Fruit fly (Drosophila melanogaster) whole organism, embryonic: Measurements from ENCODE around the gene CG7582.
A peak's percentile ranks its signal among the peaks of the same experiment; 100 is the strongest.

Source experiments
- Antp ChIP-seq: fragments of 200-800 bp; sonication (Bioruptor generic); optimal IDR thresholded peaks from 3 replicates; lab custom pipeline; 2016; ENCODE audit warnings: missing biosample characterization, missing genetic modification characterization
- Bgb ChIP-seq: fragments of 200-800 bp; sonication (Bioruptor generic); IDR thresholded peaks from 2 replicates; pipeline ENCODE4 v1.3.6; 2022; ENCODE audit warnings: missing biosample characterization, missing genetic modification characterization; ENCODE audit not compliant: partially characterized antibody
- Blimp-1 ChIP-seq: fragments of 200-800 bp; sonication (Bioruptor generic); optimal IDR thresholded peaks from 3 replicates; lab custom pipeline; 2018; ENCODE audit warnings: missing biosample characterization, missing genetic modification characterization, mild to moderate bottlenecking, moderate library complexity, missing genetic modification reagents
- CG12219 ChIP-seq: fragments of 200-800 bp; sonication (Bioruptor generic); optimal IDR thresholded peaks from 3 replicates; lab custom pipeline; 2018; ENCODE audit warnings: missing biosample characterization, mild to moderate bottlenecking, missing genetic modification characterization
- CG12236 ChIP-seq: fragments of 200-800 bp; sonication (Bioruptor generic); optimal IDR thresholded peaks from 2 replicates; lab custom pipeline; 2016; ENCODE audit warnings: missing biosample characterization, missing genetic modification characterization
- CG13775 ChIP-seq: fragments of 200-800 bp; sonication (Bioruptor generic); optimal IDR thresholded peaks from 3 replicates; lab custom pipeline; 2017; ENCODE audit warnings: missing biosample characterization, mild to moderate bottlenecking, missing genetic modification characterization
- CG14050 ChIP-seq: fragments of 200-800 bp; sonication (Bioruptor generic); IDR thresholded peaks from 3 replicates; pipeline ENCODE4 v1.3.6; 2022; ENCODE audit warnings: missing biosample characterization, missing genetic modification characterization
- CG1603 ChIP-seq: fragments of 200-800 bp; sonication (Bioruptor generic); optimal IDR thresholded peaks from 2 replicates; lab custom pipeline; 2019; ENCODE audit warnings: missing biosample characterization, mild to moderate bottlenecking, missing genetic modification characterization, moderate library complexity
- CG17328 ChIP-seq: fragments of 200-800 bp; sonication (Bioruptor generic); IDR thresholded peaks from 2 replicates; pipeline ENCODE4 v1.3.6; 2022; ENCODE audit warnings: missing biosample characterization, missing genetic modification characterization
- CG17361 ChIP-seq: fragments of 200-800 bp; sonication (Bioruptor generic); IDR thresholded peaks from 3 replicates; pipeline ENCODE4 v1.3.6; 2022; ENCODE audit warnings: missing biosample characterization, missing genetic modification characterization
- CG18262 ChIP-seq: fragments of 200-800 bp; optimal IDR thresholded peaks from 3 replicates; lab custom pipeline; 2019; ENCODE audit warnings: missing biosample characterization, mild to moderate bottlenecking, missing genetic modification characterization, moderate library complexity
- CG2120 ChIP-seq: fragments of 200-800 bp; sonication (Bioruptor generic); optimal IDR thresholded peaks from 3 replicates; lab custom pipeline; 2016; ENCODE audit warnings: missing biosample characterization, missing genetic modification characterization
- CG2202 ChIP-seq: fragments of 200-800 bp; sonication (Bioruptor generic); optimal IDR thresholded peaks from 2 replicates; lab custom pipeline; 2018; ENCODE audit warnings: missing biosample characterization, mild to moderate bottlenecking, missing genetic modification characterization
- CG2678 ChIP-seq: fragments of 200-800 bp; sonication (Bioruptor generic); optimal IDR thresholded peaks from 3 replicates; lab custom pipeline; 2019; ENCODE audit warnings: missing biosample characterization, mild to moderate bottlenecking, missing genetic modification characterization, moderate library complexity
- CG2889 ChIP-seq: fragments of 200-800 bp; sonication (Bioruptor generic); IDR thresholded peaks from 3 replicates; pipeline ENCODE4 v1.3.6; 2022; ENCODE audit warnings: missing biosample characterization, missing genetic modification characterization
- CG3065 ChIP-seq: fragments of 200-800 bp; sonication (Bioruptor generic); optimal IDR thresholded peaks from 2 replicates; lab custom pipeline; 2016; ENCODE audit warnings: missing biosample characterization, missing genetic modification characterization
- CG3847 ChIP-seq: fragments of 200-800 bp; sonication (Bioruptor generic); IDR thresholded peaks from 2 replicates; pipeline ENCODE4 v1.3.6; 2022; ENCODE audit warnings: missing biosample characterization, missing genetic modification characterization
- CG3995 ChIP-seq: fragments of 200-800 bp; sonication (Bioruptor generic); optimal IDR thresholded peaks from 3 replicates; lab custom pipeline; 2016; ENCODE audit warnings: missing biosample characterization, missing genetic modification characterization
- CG4360 ChIP-seq: fragments of 200-800 bp; sonication (Bioruptor generic); IDR thresholded peaks from 2 replicates; pipeline ENCODE4 v1.3.6; 2022; ENCODE audit warnings: missing biosample characterization, missing genetic modification characterization
- CG6765 ChIP-seq: fragments of 200-800 bp; sonication (Bioruptor generic); optimal IDR thresholded peaks from 3 replicates; lab custom pipeline; 2017; ENCODE audit warnings: missing biosample characterization, mild to moderate bottlenecking, missing genetic modification characterization
- CG7963 ChIP-seq: fragments of 200-800 bp; sonication (Bioruptor generic); IDR thresholded peaks from 3 replicates; pipeline ENCODE4 v1.3.6; 2022; ENCODE audit warnings: missing biosample characterization, missing genetic modification characterization; ENCODE audit not compliant: partially characterized antibody
- CG9932 ChIP-seq: fragments of 200-800 bp; sonication (Bioruptor generic); IDR thresholded peaks from 2 replicates; pipeline ENCODE4 v1.3.6; 2022; ENCODE audit warnings: missing biosample characterization, missing genetic modification characterization
- CoRest ChIP-seq: fragments of 200-800 bp; sonication (Bioruptor generic); optimal IDR thresholded peaks from 3 replicates; lab custom pipeline; 2018; ENCODE audit warnings: missing biosample characterization, mild to moderate bottlenecking, missing genetic modification characterization, moderate library complexity
- D ChIP-seq, 2 experiments: fragments of 200-800 bp in 1 of 2; fragments of >200 bp in 1 of 2; sonication (Bioruptor generic) in 1 of 2; optimal IDR thresholded peaks; 2 replicates in 1 of 2; 3 replicates in 1 of 2; lab custom pipeline; 2017; ENCODE audit warnings: mild to moderate bottlenecking in 1 of 2, missing biosample characterization in 1 of 2, missing genetic modification characterization in 1 of 2, missing genetic modification reagents in 1 of 2
- Dip2 ChIP-seq: fragments of 200-800 bp; sonication (Bioruptor generic); IDR thresholded peaks from 2 replicates; pipeline ENCODE4 v1.3.6; 2022; ENCODE audit warnings: missing biosample characterization, missing genetic modification characterization
- Dref ChIP-seq: fragments of 200-800 bp; sonication (Bioruptor generic); IDR thresholded peaks from 2 replicates; pipeline ENCODE4 v1.3.6; 2022; ENCODE audit warnings: missing biosample characterization, missing genetic modification characterization
- Fer3 ChIP-seq: fragments of 200-800 bp; sonication (Bioruptor generic); optimal IDR thresholded peaks from 2 replicates; lab custom pipeline; 2018; ENCODE audit warnings: missing biosample characterization, mild to moderate bottlenecking, missing genetic modification characterization, moderate library complexity
- H15 ChIP-seq: fragments of 200-800 bp; sonication (Bioruptor generic); IDR thresholded peaks from 3 replicates; pipeline ENCODE4 v1.3.6; 2022; ENCODE audit warnings: missing biosample characterization, missing genetic modification characterization
- HLHmδ ChIP-seq: fragments of 200-800 bp; sonication (Bioruptor generic); optimal IDR thresholded peaks from 2 replicates; lab custom pipeline; 2018; ENCODE audit warnings: missing biosample characterization, mild to moderate bottlenecking, missing genetic modification characterization, moderate library complexity
- Hey ChIP-seq: fragments of 200-800 bp; sonication (Bioruptor generic); optimal IDR thresholded peaks from 3 replicates; lab custom pipeline; 2018; ENCODE audit warnings: missing biosample characterization, mild to moderate bottlenecking, missing genetic modification characterization
- Hr51 ChIP-seq, 2 experiments: fragments of 200-800 bp; sonication (Bioruptor generic); optimal IDR thresholded peaks; 2 replicates in 1 of 2; 3 replicates in 1 of 2; lab custom pipeline; 2016 to 2018; ENCODE audit warnings: missing biosample characterization in 2 of 2, missing genetic modification characterization in 2 of 2, mild to moderate bottlenecking in 1 of 2, moderate library complexity in 1 of 2
- Lhr ChIP-seq: fragments of 200-800 bp; sonication (Bioruptor generic); optimal IDR thresholded peaks from 3 replicates; lab custom pipeline; 2017; ENCODE audit warnings: mild to moderate bottlenecking, missing biosample characterization, missing genetic modification reagents, missing genetic modification characterization
- Pdp1 ChIP-seq, 2 experiments: fragments of 200-800 bp; sonication (Bioruptor generic); optimal IDR thresholded peaks; 3 replicates each; lab custom pipeline; 2016; ENCODE audit warnings: missing biosample characterization in 2 of 2, missing genetic modification characterization in 2 of 2, mild to moderate bottlenecking in 1 of 2, moderate library complexity in 1 of 2
- Tbp ChIP-seq: fragments of >200 bp; optimal IDR thresholded peaks from 2 replicates; lab custom pipeline; 2018; ENCODE audit warnings: missing biosample characterization, missing genetic modification characterization
- ara ChIP-seq: fragments of 200-800 bp; sonication (Bioruptor generic); IDR thresholded peaks from 2 replicates; pipeline ENCODE4 v1.3.6; 2022; ENCODE audit warnings: missing biosample characterization, missing genetic modification characterization
- bab2 ChIP-seq: fragments of 200-800 bp; sonication (Bioruptor generic); optimal IDR thresholded peaks from 2 replicates; lab custom pipeline; 2016; ENCODE audit warnings: missing biosample characterization, missing genetic modification characterization
- cad ChIP-seq: fragments of >200 bp; optimal IDR thresholded peaks from 2 replicates; lab custom pipeline; 2017; ENCODE audit warnings: missing biosample characterization, missing genetic modification characterization
- cas ChIP-seq: fragments of 200-800 bp; sonication (Bioruptor generic); IDR thresholded peaks from 2 replicates; pipeline ENCODE4 v1.3.6; 2022; ENCODE audit warnings: missing biosample characterization, missing genetic modification characterization
- chif ChIP-seq, 2 experiments: fragments of 200-800 bp; sonication (Bioruptor generic); optimal IDR thresholded peaks; 3 replicates each; lab custom pipeline; 2016; ENCODE audit warnings: missing biosample characterization in 2 of 2, missing genetic modification characterization in 2 of 2
- corto ChIP-seq: fragments of 200-800 bp; sonication (Bioruptor generic); optimal IDR thresholded peaks from 2 replicates; lab custom pipeline; 2016; ENCODE audit warnings: missing biosample characterization, mild to moderate bottlenecking, missing genetic modification characterization, moderate library complexity
- crp ChIP-seq, 2 experiments: fragments of 200-800 bp; sonication (Bioruptor generic); optimal IDR thresholded peaks; 2 replicates in 1 of 2; 3 replicates in 1 of 2; lab custom pipeline; 2017; ENCODE audit warnings: missing biosample characterization in 2 of 2, missing genetic modification characterization in 2 of 2, mild to moderate bottlenecking in 1 of 2, moderate library complexity in 1 of 2
- gsb-n ChIP-seq: fragments of 200-800 bp; sonication (Bioruptor generic); optimal IDR thresholded peaks from 3 replicates; lab custom pipeline; 2018; ENCODE audit warnings: missing biosample characterization, mild to moderate bottlenecking, missing genetic modification characterization
- hth ChIP-seq: fragments of >200 bp; optimal IDR thresholded peaks from 2 replicates; lab custom pipeline; 2017; ENCODE audit warnings: inconsistent platforms
- inv ChIP-seq: fragments of 200-800 bp; sonication (Bioruptor generic); IDR thresholded peaks from 2 replicates; pipeline ENCODE4 v1.3.6; 2022; ENCODE audit warnings: missing biosample characterization, missing genetic modification characterization; ENCODE audit not compliant: partially characterized antibody
- kni ChIP-seq: fragments of 200-800 bp; sonication (Bioruptor generic); optimal IDR thresholded peaks from 3 replicates; lab custom pipeline; 2017; ENCODE audit warnings: mild to moderate bottlenecking, missing biosample characterization, missing genetic modification reagents, missing genetic modification characterization
- mam ChIP-seq: fragments of 200-800 bp; sonication (Bioruptor generic); optimal IDR thresholded peaks from 3 replicates; lab custom pipeline; 2016; ENCODE audit warnings: missing biosample characterization, missing genetic modification characterization
- oc ChIP-seq: fragments of 200-800 bp; sonication (Bioruptor generic); optimal IDR thresholded peaks from 2 replicates; lab custom pipeline; 2018; ENCODE audit warnings: missing biosample characterization, mild to moderate bottlenecking, missing genetic modification characterization, moderate library complexity
- shn ChIP-seq: fragments of 200-800 bp; sonication (Bioruptor generic); optimal IDR thresholded peaks from 3 replicates; lab custom pipeline; 2016; ENCODE audit warnings: missing biosample characterization, missing genetic modification characterization
- sisA ChIP-seq: fragments of 200-800 bp; sonication (Bioruptor generic); IDR thresholded peaks from 2 replicates; pipeline ENCODE4 v1.3.6; 2022; ENCODE audit warnings: missing biosample characterization, missing genetic modification characterization
- slou ChIP-seq: fragments of 200-800 bp; sonication (Bioruptor generic); optimal IDR thresholded peaks from 3 replicates; lab custom pipeline; 2016; ENCODE audit warnings: missing biosample characterization, missing genetic modification characterization
- vvl ChIP-seq: fragments of 200-800 bp; sonication (Bioruptor generic); IDR thresholded peaks from 2 replicates; pipeline ENCODE4 v1.3.6; 2022; ENCODE audit warnings: missing biosample characterization, missing genetic modification characterization

Gene CG7582

DNA sequence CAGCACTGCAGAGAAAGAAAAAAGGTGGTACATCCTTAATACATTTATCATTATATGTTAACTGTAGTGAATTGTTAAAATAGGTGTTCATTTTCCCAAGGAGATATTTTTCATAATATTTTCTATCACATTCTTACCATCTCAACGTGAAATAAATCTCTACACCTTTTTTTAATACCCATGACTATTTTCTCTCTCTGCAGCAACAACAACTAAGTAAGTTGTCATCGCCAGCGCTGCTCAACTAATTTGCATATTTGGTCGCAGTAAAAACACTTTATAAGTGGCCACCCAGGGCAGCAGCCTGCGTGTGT is 8.4 kb upstream of the CG7582 start (continued):
- TF ChIP-seq Fer3 (tag; lab: Kevin White, UChicago) (peak; percentile 45), CG14050 (GFP tag; lab: Robert Waterston, UW) (no peak; the same call in 2 of the 3 replicates), slou (GFP tag; lab: Kevin White, UChicago) (no peak), CG7963 (GFP tag; lab: Robert Waterston, UW) (no peak), hth (lab: Kevin White, UChicago) (no peak), Antp (GFP tag; lab: Kevin White, UChicago) (no peak), Bgb (GFP tag; lab: Robert Waterston, UW) (no peak), CG18262 (tag; lab: Kevin White, UChicago) (peak; percentile 56), Hey (no peak), corto (GFP tag; lab: Kevin White, UChicago) (no peak), ara (GFP tag; lab: Robert Waterston, UW) (no peak), vvl (GFP tag; lab: Robert Waterston, UW) (peak; percentile 74), CG2889 (no peak), CG17361 (GFP tag; lab: Robert Waterston, UW) (0 out of 3 replicates have a peak, but pooled peaks have one; percentile 25), CG13775 (GFP tag; lab: Kevin White, UChicago) (peak; percentile 34), CG3847 (0 out of 2 replicates have a peak, but pooled peaks have one; percentile 20), inv (GFP tag; lab: Robert Waterston, UW) (no peak), Pdp1 (GFP tag; optimal IDR thresholded peaks at IDR 0.05; lab: Kevin White, UChicago) (peak in 1 of 2 experiments; percentile 11), HLHmδ (no peak), Dip2 (GFP tag; lab: Robert Waterston, UW) (no peak), Dref (GFP tag; lab: Robert Waterston, UW) (no peak), sisA (GFP tag; lab: Robert Waterston, UW) (peak; percentile 54), bab2 (GFP tag; lab: Kevin White, UChicago) (peak; percentile 28), mam (no peak), cad (GFP tag; lab: Kevin White, UChicago) (no peak), chif (GFP tag; optimal IDR thresholded peaks at IDR 0.05; lab: Kevin White, UChicago) (peak; percentile 4 to 46), CG4360 (GFP tag; lab: Robert Waterston, UW) (peak; percentile 56; the same call in 1 of the 2 replicates), H15 (GFP tag; lab: Robert Waterston, UW) (no peak), gsb-n (tag; lab: Kevin White, UChicago) (peak; percentile 53), CG1603 (tag; lab: Kevin White, UChicago) (peak; percentile 71), cas (GFP tag; lab: Robert Waterston, UW) (no peak), oc (tag; lab: Kevin White, UChicago) (peak; percentile 44), Tbp (no peak), Hr51 (GFP tag; optimal IDR thresholded peaks at IDR 0.05; lab: Kevin White, UChicago) (peak in 1 of 2 experiments; percentile 55), Blimp-1 (peak; percentile 67), CG12219 (GFP tag; lab: Kevin White, UChicago) (peak; percentile 35), CoRest (tag; lab: Kevin White, UChicago) (peak; percentile 48), CG3065 (GFP tag; lab: Kevin White, UChicago) (no peak), CG6765 (no peak), CG2120 (GFP tag; lab: Kevin White, UChicago) (peak; percentile 0), CG12236 (GFP tag; lab: Kevin White, UChicago) (no peak), CG3995 (no peak), crp (GFP tag; optimal IDR thresholded peaks at IDR 0.05; lab: Kevin White, UChicago) (no peak), shn (GFP tag; lab: Kevin White, UChicago) (no peak), Lhr (GFP tag; lab: Kevin White, UChicago) (peak; percentile 2), D (optimal IDR thresholded peaks at IDR 0.05; lab: Kevin White, UChicago) (no peak), D (GFP tag; optimal IDR thresholded peaks at IDR 0.05; lab: Kevin White, UChicago) (peak; percentile 37), kni (peak; percentile 9), CG9932 (GFP tag; lab: Robert Waterston, UW) (no peak), CG2202 (peak; percentile 13), CG2678 (tag; lab: Kevin White, UChicago) (peak; percentile 62), CG17328 (GFP tag; lab: Robert Waterston, UW) (peak; percentile 43; the same call in 1 of the 2 replicates)
